Fruit fly (Drosophila melanogaster) whole organism, embryonic: ENCODE results near the gene CG31952.
A peak's percentile ranks its signal among the peaks of the same experiment; 100 is the strongest.

ENCODE experiments used
- Aef1 ChIP-seq: fragments of 200-800 bp; sonication (Bioruptor generic); IDR thresholded peaks from 3 replicates; pipeline ENCODE4 v1.3.6; 2022; ENCODE audit warnings: missing biosample characterization, missing genetic modification characterization
- Blimp-1 ChIP-seq: fragments of 200-800 bp; sonication (Bioruptor generic); optimal IDR thresholded peaks from 3 replicates; lab custom pipeline; 2018; ENCODE audit warnings: missing biosample characterization, missing genetic modification characterization, mild to moderate bottlenecking, moderate library complexity, missing genetic modification reagents
- BtbVII ChIP-seq: fragments of 200-800 bp; sonication (Bioruptor generic); optimal IDR thresholded peaks from 3 replicates; lab custom pipeline; 2017; ENCODE audit warnings: missing biosample characterization, mild to moderate bottlenecking, missing genetic modification characterization
- CG10321 ChIP-seq: fragments of 200-800 bp; sonication (Bioruptor generic); IDR thresholded peaks from 2 replicates; pipeline ENCODE4 v1.3.6; 2022; ENCODE audit warnings: missing biosample characterization, missing genetic modification characterization
- CG11560 ChIP-seq: fragments of 200-800 bp; sonication (Bioruptor generic); IDR thresholded peaks from 3 replicates; pipeline ENCODE4 v1.3.6; 2022; ENCODE audit warnings: missing biosample characterization, missing genetic modification characterization
- CG11696 ChIP-seq: fragments of 200-800 bp; sonication (Bioruptor generic); IDR thresholded peaks from 2 replicates; pipeline ENCODE4 v1.3.6; 2022; ENCODE audit warnings: missing biosample characterization, missing genetic modification characterization
- CG16813 ChIP-seq: fragments of 200-800 bp; sonication (Bioruptor generic); IDR thresholded peaks from 3 replicates; pipeline ENCODE4 v1.3.6; 2022; ENCODE audit warnings: missing biosample characterization, missing genetic modification characterization; ENCODE audit not compliant: partially characterized antibody
- CG16815 ChIP-seq: fragments of 200-800 bp; sonication (Bioruptor generic); optimal IDR thresholded peaks from 3 replicates; lab custom pipeline; 2017; ENCODE audit warnings: missing biosample characterization, mild to moderate bottlenecking, missing genetic modification characterization
- CG17612 ChIP-seq: fragments of 200-800 bp; sonication (Bioruptor generic); IDR thresholded peaks from 2 replicates; pipeline ENCODE4 v1.3.6; 2022; ENCODE audit warnings: missing biosample characterization, missing genetic modification characterization
- CG17829 ChIP-seq: fragments of 200-800 bp; optimal IDR thresholded peaks from 2 replicates; lab custom pipeline; 2019; ENCODE audit warnings: missing biosample characterization, mild to moderate bottlenecking, missing genetic modification characterization, moderate library complexity
- CG1792 ChIP-seq: fragments of 200-800 bp; sonication (Bioruptor generic); optimal IDR thresholded peaks from 2 replicates; lab custom pipeline; 2016; ENCODE audit warnings: missing biosample characterization, missing genetic modification characterization
- CG18011 ChIP-seq: fragments of 200-800 bp; sonication (Bioruptor generic); optimal IDR thresholded peaks from 2 replicates; lab custom pipeline; 2017; ENCODE audit warnings: missing biosample characterization, missing genetic modification characterization, mild to moderate bottlenecking, moderate library complexity, missing genotype
- CG2712 ChIP-seq: fragments of 200-800 bp; optimal IDR thresholded peaks from 3 replicates; lab custom pipeline; 2019; ENCODE audit warnings: missing biosample characterization, mild to moderate bottlenecking, missing genetic modification characterization, moderate library complexity
- CG2889 ChIP-seq: fragments of 200-800 bp; sonication (Bioruptor generic); IDR thresholded peaks from 3 replicates; pipeline ENCODE4 v1.3.6; 2022; ENCODE audit warnings: missing biosample characterization, missing genetic modification characterization
- CG31441 ChIP-seq: fragments of 200-800 bp; sonication (Bioruptor generic); IDR thresholded peaks from 2 replicates; pipeline ENCODE4 v1.3.6; 2022; ENCODE audit warnings: missing biosample characterization, missing genetic modification characterization
- CG33213 ChIP-seq: fragments of 200-800 bp; sonication (Bioruptor generic); optimal IDR thresholded peaks from 3 replicates; lab custom pipeline; 2016; ENCODE audit warnings: missing biosample characterization, missing genetic modification characterization
- CG3847 ChIP-seq: fragments of 200-800 bp; sonication (Bioruptor generic); IDR thresholded peaks from 2 replicates; pipeline ENCODE4 v1.3.6; 2022; ENCODE audit warnings: missing biosample characterization, missing genetic modification characterization
- CG5180 ChIP-seq: fragments of 200-800 bp; sonication (Bioruptor generic); optimal IDR thresholded peaks from 3 replicates; lab custom pipeline; 2017; ENCODE audit warnings: missing biosample characterization, missing genetic modification characterization, mild to moderate bottlenecking, moderate library complexity, missing genetic modification reagents
- CG8478 ChIP-seq: fragments of >200 bp; optimal IDR thresholded peaks from 2 replicates; lab custom pipeline; 2018
- CG9437 ChIP-seq: fragments of 200-800 bp; sonication (Bioruptor generic); optimal IDR thresholded peaks from 2 replicates; lab custom pipeline; 2018; ENCODE audit warnings: missing biosample characterization, mild to moderate bottlenecking, missing genetic modification characterization
- Dad ChIP-seq: fragments of 200-800 bp; sonication (Bioruptor generic); optimal IDR thresholded peaks from 3 replicates; lab custom pipeline; 2016; ENCODE audit warnings: missing biosample characterization, missing genetic modification characterization
- Eip74EF ChIP-seq, 2 experiments: fragments of 200-800 bp in 1 of 2; fragments of >200 bp in 1 of 2; sonication (Bioruptor generic) in 1 of 2; optimal IDR thresholded peaks; 2 replicates each; lab custom pipeline; 2017 to 2019; ENCODE audit warnings: missing biosample characterization in 2 of 2, missing genetic modification characterization in 2 of 2, mild to moderate bottlenecking in 1 of 2, moderate library complexity in 1 of 2
- Ets65A ChIP-seq: fragments of 200-800 bp; sonication (Bioruptor generic); peaks from one replicate; lab custom pipeline; 2016; ENCODE audit warnings: missing biosample characterization, missing genetic modification characterization
- HLH3B ChIP-seq: fragments of 200-800 bp; sonication (Bioruptor generic); IDR thresholded peaks from 2 replicates; pipeline ENCODE4 v1.3.6; 2022; ENCODE audit warnings: missing biosample characterization, missing genetic modification characterization
- Mad ChIP-seq: fragments of 200-800 bp; sonication (Bioruptor generic); optimal IDR thresholded peaks from 2 replicates; lab custom pipeline; 2016; ENCODE audit warnings: missing biosample characterization, missing genetic modification characterization
- Med ChIP-seq: fragments of 200-800 bp; sonication (Bioruptor generic); peaks from one replicate; lab custom pipeline; 2016; ENCODE audit warnings: missing biosample characterization, missing genetic modification characterization, mild to moderate bottlenecking, inconsistent platforms, moderate library complexity
- Pdp1 ChIP-seq, 2 experiments: fragments of 200-800 bp; sonication (Bioruptor generic); optimal IDR thresholded peaks; 3 replicates each; lab custom pipeline; 2016; ENCODE audit warnings: missing biosample characterization in 2 of 2, missing genetic modification characterization in 2 of 2, mild to moderate bottlenecking in 1 of 2, moderate library complexity in 1 of 2
- Rx ChIP-seq: fragments of 200-800 bp; sonication (Bioruptor generic); IDR thresholded peaks from 2 replicates; pipeline ENCODE4 v1.3.6; 2022; ENCODE audit warnings: missing biosample characterization, missing genetic modification characterization
- Sry-β ChIP-seq: fragments of 200-800 bp; sonication (Bioruptor generic); optimal IDR thresholded peaks from 2 replicates; lab custom pipeline; 2018; ENCODE audit warnings: missing biosample characterization, mild to moderate bottlenecking, missing genetic modification characterization, moderate library complexity
- Xbp1 ChIP-seq: fragments of 200-800 bp; sonication (Bioruptor generic); optimal IDR thresholded peaks from 3 replicates; lab custom pipeline; 2016; ENCODE audit warnings: missing biosample characterization, mild to moderate bottlenecking, missing genetic modification characterization
- chn ChIP-seq: fragments of 200-800 bp; sonication (Bioruptor generic); optimal IDR thresholded peaks from 2 replicates; lab custom pipeline; 2016; ENCODE audit warnings: missing biosample characterization, missing genetic modification characterization
- crp ChIP-seq, 2 experiments: fragments of 200-800 bp; sonication (Bioruptor generic); optimal IDR thresholded peaks; 2 replicates in 1 of 2; 3 replicates in 1 of 2; lab custom pipeline; 2017; ENCODE audit warnings: missing biosample characterization in 2 of 2, missing genetic modification characterization in 2 of 2, mild to moderate bottlenecking in 1 of 2, moderate library complexity in 1 of 2
- dati ChIP-seq: fragments of 200-800 bp; sonication (Bioruptor generic); IDR thresholded peaks from 2 replicates; pipeline ENCODE4 v1.3.6; 2022; ENCODE audit warnings: missing biosample characterization, missing genetic modification characterization
- dmrt11E ChIP-seq: fragments of 200-800 bp; sonication (Bioruptor generic); optimal IDR thresholded peaks from 3 replicates; lab custom pipeline; 2018; ENCODE audit warnings: missing biosample characterization, mild to moderate bottlenecking, missing genetic modification characterization, moderate library complexity
- emc ChIP-seq: fragments of 200-800 bp; sonication (Bioruptor generic); optimal IDR thresholded peaks from 2 replicates; lab custom pipeline; 2016; ENCODE audit warnings: missing biosample characterization, missing genetic modification characterization
- en ChIP-seq: fragments of 200-800 bp; sonication (Bioruptor generic); optimal IDR thresholded peaks from 2 replicates; lab custom pipeline; 2016; ENCODE audit warnings: missing biosample characterization, missing genetic modification characterization
- gce ChIP-seq: fragments of 200-800 bp; sonication (Bioruptor generic); IDR thresholded peaks from 3 replicates; pipeline ENCODE4 v1.3.6; 2022; ENCODE audit warnings: missing biosample characterization, missing genetic modification characterization
- nom ChIP-seq: fragments of 200-800 bp; sonication (Bioruptor generic); optimal IDR thresholded peaks from 2 replicates; lab custom pipeline; 2017; ENCODE audit warnings: missing biosample characterization, missing genetic modification characterization, mild to moderate bottlenecking, moderate library complexity, missing genetic modification reagents
- otp ChIP-seq: fragments of 200-800 bp; sonication (Bioruptor generic); IDR thresholded peaks from 3 replicates; pipeline ENCODE4, ENCODE4 v1.3.6; 2022; ENCODE audit warnings: missing biosample characterization, missing genetic modification characterization
- pan ChIP-seq, 4 experiments: fragments of >200 bp in 3 of 4; fragments of 200-800 bp in 1 of 4; sonication (Bioruptor generic) in 1 of 4; optimal IDR thresholded peaks in 3 of 4; IDR thresholded peaks in 1 of 4; 2 replicates each; pipeline versions ENCODE4 v1.3.6 to Lab custom; 2017 to 2022; ENCODE audit warnings: missing biosample characterization in 2 of 4, missing genetic modification characterization in 2 of 4, mixed read lengths in 1 of 4
- pita ChIP-seq: fragments of 200-800 bp; sonication (Bioruptor generic); optimal IDR thresholded peaks from 2 replicates; lab custom pipeline; 2017; ENCODE audit warnings: missing biosample characterization, mild to moderate bottlenecking, missing genetic modification characterization
- ro ChIP-seq: fragments of 200-800 bp; sonication (Bioruptor generic); IDR thresholded peaks from 2 replicates; pipeline ENCODE4 v1.3.6; 2022; ENCODE audit warnings: missing biosample characterization, missing genetic modification characterization
- row ChIP-seq: fragments of 200-800 bp; sonication (Bioruptor generic); IDR thresholded peaks from 3 replicates; pipeline ENCODE4 v1.3.6; 2022; ENCODE audit warnings: missing biosample characterization, missing genetic modification characterization
- salm ChIP-seq: fragments of 200-800 bp; sonication (Bioruptor generic); optimal IDR thresholded peaks from 2 replicates; lab custom pipeline; 2018; ENCODE audit warnings: missing biosample characterization, mild to moderate bottlenecking, missing genetic modification characterization
- scrt ChIP-seq: fragments of 200-800 bp; sonication (Bioruptor generic); optimal IDR thresholded peaks from 2 replicates; lab custom pipeline; 2018; ENCODE audit warnings: missing biosample characterization, mild to moderate bottlenecking, missing genetic modification characterization, moderate library complexity
- sima ChIP-seq: fragments of 200-800 bp; sonication (Bioruptor generic); optimal IDR thresholded peaks from 2 replicates; lab custom pipeline; 2016; ENCODE audit warnings: missing biosample characterization, missing genetic modification characterization
- slou ChIP-seq: fragments of 200-800 bp; sonication (Bioruptor generic); optimal IDR thresholded peaks from 3 replicates; lab custom pipeline; 2016; ENCODE audit warnings: missing biosample characterization, missing genetic modification characterization
- unc-4 ChIP-seq: fragments of 200-800 bp; sonication (Bioruptor generic); IDR thresholded peaks from 2 replicates; pipeline ENCODE4 v1.3.6; 2022; ENCODE audit warnings: missing biosample characterization, missing genetic modification characterization; ENCODE audit not compliant: partially characterized antibody
- usp ChIP-seq: fragments of >200 bp; optimal IDR thresholded peaks from 2 replicates; lab custom pipeline; 2017; ENCODE audit warnings: missing biosample characterization, missing genetic modification characterization
- zfh2 ChIP-seq: fragments of 200-800 bp; sonication (Bioruptor generic); optimal IDR thresholded peaks from 2 replicates; lab custom pipeline; 2016; ENCODE audit warnings: missing biosample characterization, missing genetic modification characterization

The CG31952 gene

dm6 chr2L:3441158-3441557 lies 24.7 kb downstream of the CG31952 start (continued):
- no peak for TF ChIP-seq CG9437 (GFP tag; lab: Kevin White, UChicago)
- TF ChIP-seq CG5180 (GFP tag; lab: Kevin White, UChicago): peak; percentile 95
- no peak for TF ChIP-seq Sry-β
- TF ChIP-seq CG11560 (tag; lab: Robert Waterston, UW): no peak
- no peak for TF ChIP-seq CG16815 (GFP tag; lab: Kevin White, UChicago)
- no peak for TF ChIP-seq dati (GFP tag; lab: Robert Waterston, UW)

- TF ChIP-seq CG16815 (GFP tag; lab: Kevin White, UChicago): no peak
- peak; percentile 23 for TF ChIP-seq Ets65A
- TF ChIP-seq CG2889 (GFP tag; lab: Robert Waterston, UW): no peak
- TF ChIP-seq CG33213: no peak
- TF ChIP-seq dmrt11E (tag; lab: Kevin White, UChicago): no peak
- TF ChIP-seq CG18011 (GFP tag; lab: Kevin White, UChicago): no peak
- peak; percentile 1 for TF ChIP-seq Blimp-1 (GFP tag; lab: Kevin White, UChicago)
- 0 out of 2 replicates have a peak, but pooled peaks have one; percentile 9 for TF ChIP-seq CG10321
- TF ChIP-seq scrt (GFP tag; lab: Kevin White, UChicago): no peak
- TF ChIP-seq CG17829 (tag; lab: Kevin White, UChicago): no peak
- TF ChIP-seq Med: peak; percentile 46
- no peak for TF ChIP-seq otp (GFP tag; lab: Robert Waterston, UW)
- no peak for TF ChIP-seq emc (GFP tag; lab: Kevin White, UChicago)
- TF ChIP-seq CG2712 (tag; lab: Kevin White, UChicago): no peak
- TF ChIP-seq zfh2 (GFP tag; lab: Kevin White, UChicago): no peak
- no peak for TF ChIP-seq CG11696 (GFP tag; lab: Robert Waterston, UW)
- TF ChIP-seq row (GFP tag; lab: Robert Waterston, UW): no peak
- TF ChIP-seq pan (optimal IDR thresholded peaks at IDR 0.05; lab: Kevin White, UChicago): no peak
- peak in 1 of 2 experiments; percentile 42 for TF ChIP-seq pan (GFP tag; optimal IDR thresholded peaks at IDR 0.05 in 1 of 2, IDR thresholded peaks at IDR 0.05 in 1 of 2)
- no peak for TF ChIP-seq HLH3B
- no peak for TF ChIP-seq Aef1 (GFP tag; lab: Robert Waterston, UW)
- TF ChIP-seq BtbVII (GFP tag; lab: Kevin White, UChicago): no peak
- TF ChIP-seq CG8478 (lab: Kevin White, UChicago): no peak
- no peak for TF ChIP-seq gce
- no peak for TF ChIP-seq CG31441 (GFP tag; lab: Robert Waterston, UW)
- no peak for TF ChIP-seq ro
- no peak for TF ChIP-seq usp (GFP tag; lab: Kevin White, UChicago)
Measured at dm6 chr2L:3441673-3442072, 25.2 kb downstream of the CG31952 start.

- TF ChIP-seq Mad (GFP tag; lab: Kevin White, UChicago): peak; percentile 51
- TF ChIP-seq CG1792 (GFP tag; lab: Kevin White, UChicago): no peak
- no peak for TF ChIP-seq Eip74EF (GFP tag; optimal IDR thresholded peaks at IDR 0.05; lab: Kevin White, UChicago)
- no peak for TF ChIP-seq Sry-β
- TF ChIP-seq en (GFP tag; lab: Kevin White, UChicago): no peak
- TF ChIP-seq CG17612: no peak
- TF ChIP-seq slou: no peak
- TF ChIP-seq salm: no peak
- TF ChIP-seq Rx (GFP tag; lab: Robert Waterston, UW): no peak
- no peak for TF ChIP-seq Dad (GFP tag; lab: Kevin White, UChicago)
- peak; percentile 42 for TF ChIP-seq chn (GFP tag; lab: Kevin White, UChicago)
- no peak for TF ChIP-seq sima (GFP tag; lab: Kevin White, UChicago)
- TF ChIP-seq CG3847 (GFP tag; lab: Robert Waterston, UW): peak; percentile 45; the same call in 1 of the 2 replicates
- peak; percentile 61 for TF ChIP-seq Xbp1
- peak; percentile 25 to 30 for TF ChIP-seq Pdp1 (GFP tag; optimal IDR thresholded peaks at IDR 0.05; lab: Kevin White, UChicago)
- peak; percentile 6 for TF ChIP-seq nom (GFP tag; lab: Kevin White, UChicago)
- no peak for TF ChIP-seq CG16813 (GFP tag; lab: Robert Waterston, UW)
- TF ChIP-seq crp (GFP tag; optimal IDR thresholded peaks at IDR 0.05; lab: Kevin White, UChicago): no peak
- TF ChIP-seq unc-4 (GFP tag; lab: Robert Waterston, UW): no peak
- no peak for TF ChIP-seq pita (GFP tag; lab: Kevin White, UChicago)
Measured at dm6 chr2L:3444789-3445188, 28.3 kb downstream of the CG31952 start.
